Fruit fly (Drosophila melanogaster): ENCODE measurements around the gene CG43139.

dm6 chr3R:27462917-27463316 lies 38.9 kb downstream of the CG43139 start:
- TF ChIP-seq woc (GFP tag; optimal IDR thresholded peaks at IDR 0.05) (no peak), tai (GFP tag; optimal IDR thresholded peaks at IDR 0.05) (no peak), ey (GFP tag; optimal IDR thresholded peaks at IDR 0.05) (no peak), psq (GFP tag; optimal IDR thresholded peaks at IDR 0.05) (no peak), lola (GFP tag; optimal IDR thresholded peaks at IDR 0.05) (no peak), rgr (GFP tag; optimal IDR thresholded peaks at IDR 0.05) (no peak), sv (GFP tag; optimal IDR thresholded peaks at IDR 0.05) (no peak), fru (GFP tag; optimal IDR thresholded peaks at IDR 0.05) (no peak), dsf (GFP tag; optimal IDR thresholded peaks at IDR 0.05; ENCODE audit: borderline replicate concordance) (no peak), br (GFP tag; optimal IDR thresholded peaks at IDR 0.05) (no peak), Myc (optimal IDR thresholded peaks at IDR 0.05) (no peak)
